Worm (Caenorhabditis elegans) whole organism, late embryonic: ENCODE measurements around the gene srw-100.

Source experiments
- C08G9.2 ChIP-seq: sonication (generic microtip); optimal IDR thresholded peaks from 2 replicates; lab custom pipeline; 2016; ENCODE audit warnings: mild to moderate bottlenecking, missing genetic modification characterization, moderate library complexity, missing compliant biosample characterization
- K02D7.2 ChIP-seq: sonication (generic microtip); optimal IDR thresholded peaks from 2 replicates; lab custom pipeline; 2017; ENCODE audit warnings: mild to moderate bottlenecking, missing genetic modification characterization, missing compliant biosample characterization
- ahr-1 ChIP-seq: sonication (generic microtip); optimal IDR thresholded peaks from 2 replicates; lab custom pipeline; 2016; ENCODE audit warnings: missing genetic modification characterization, missing compliant biosample characterization
- ceh-18 ChIP-seq: sonication (generic microtip); optimal IDR thresholded peaks from 2 replicates; lab custom pipeline; 2016; ENCODE audit warnings: missing genetic modification characterization, missing compliant biosample characterization
- ceh-24 ChIP-seq: sonication (generic microtip); optimal IDR thresholded peaks from 2 replicates; lab custom pipeline; 2016; ENCODE audit warnings: mild to moderate bottlenecking, missing genetic modification characterization, missing compliant biosample characterization
- ceh-30 ChIP-seq: fragments of 150-350 bp; optimal IDR thresholded peaks from 2 replicates; lab custom pipeline; 2014; ENCODE audit warnings: missing biosample characterization, missing genetic modification characterization
- ceh-34 ChIP-seq: sonication (generic microtip); optimal IDR thresholded peaks from 2 replicates; lab custom pipeline; 2016; ENCODE audit warnings: mild to moderate bottlenecking, missing genetic modification characterization, missing compliant biosample characterization
- ceh-45 ChIP-seq: fragments of 200-800 bp; sonication (Bioruptor generic); IDR thresholded peaks from 2 replicates; pipeline ENCODE4 v1.3.6; 2022; ENCODE audit warnings: missing genetic modification reagents, missing genetic modification characterization, missing compliant biosample characterization
- ceh-48 ChIP-seq: sonication (generic microtip); optimal IDR thresholded peaks from 2 replicates; lab custom pipeline; 2016; ENCODE audit warnings: missing genetic modification characterization, inconsistent platforms, missing compliant biosample characterization
- ceh-6 ChIP-seq: fragments of 200-800 bp; sonication (Bioruptor generic); optimal IDR thresholded peaks from 2 replicates; lab custom pipeline; 2018; ENCODE audit warnings: mild to moderate bottlenecking, missing genetic modification characterization, missing compliant biosample characterization
- ceh-9 ChIP-seq: sonication (generic microtip); optimal IDR thresholded peaks from 2 replicates; lab custom pipeline; 2016; ENCODE audit warnings: mild to moderate bottlenecking, missing genetic modification characterization, inconsistent platforms, missing compliant biosample characterization
- dmd-4 ChIP-seq: sonication (generic microtip); optimal IDR thresholded peaks from 2 replicates; lab custom pipeline; 2016; ENCODE audit warnings: borderline replicate concordance, missing genetic modification characterization, missing compliant biosample characterization
- dve-1 ChIP-seq: sonication (generic microtip); optimal IDR thresholded peaks from 2 replicates; lab custom pipeline; 2017; ENCODE audit warnings: antibody characterized with exemption, mild to moderate bottlenecking, missing genetic modification characterization, missing compliant biosample characterization
- elt-2 ChIP-seq: sonication (generic microtip); optimal IDR thresholded peaks from 2 replicates; lab custom pipeline; 2016; ENCODE audit warnings: missing genetic modification reagents, missing genetic modification characterization, missing compliant biosample characterization
- ets-4 ChIP-seq: sonication (generic microtip); optimal IDR thresholded peaks from 2 replicates; lab custom pipeline; 2016; ENCODE audit warnings: missing genetic modification characterization, missing compliant biosample characterization
- eyg-1 ChIP-seq: sonication (generic microtip); optimal IDR thresholded peaks from 2 replicates; lab custom pipeline; 2016; ENCODE audit warnings: missing genotype, missing genetic modification characterization, missing compliant biosample characterization
- fkh-6 ChIP-seq: sonication (generic microtip); optimal IDR thresholded peaks from 2 replicates; lab custom pipeline; 2016; ENCODE audit warnings: missing genetic modification characterization, missing compliant biosample characterization
- gmeb-2 ChIP-seq: sonication (generic microtip); optimal IDR thresholded peaks from 2 replicates; lab custom pipeline; 2016; ENCODE audit warnings: missing genetic modification characterization, inconsistent platforms, missing compliant biosample characterization
- hlh-13 ChIP-seq: fragments of 200-800 bp; sonication (Bioruptor generic); optimal IDR thresholded peaks from 2 replicates; lab custom pipeline; 2018; ENCODE audit warnings: mild to moderate bottlenecking, missing genetic modification characterization, missing compliant biosample characterization
- hlh-8 ChIP-seq: sonication (generic microtip); optimal IDR thresholded peaks from 2 replicates; lab custom pipeline; 2016; ENCODE audit warnings: missing genotype, missing genetic modification characterization, missing compliant biosample characterization
- lim-6 ChIP-seq: sonication (generic microtip); optimal IDR thresholded peaks from 2 replicates; lab custom pipeline; 2016; ENCODE audit warnings: missing genetic modification characterization, missing compliant biosample characterization
- lin-11 ChIP-seq: fragments of 200-800 bp; sonication (Bioruptor generic); optimal IDR thresholded peaks from 2 replicates; lab custom pipeline; 2018; ENCODE audit warnings: mild to moderate bottlenecking, missing genetic modification characterization, missing compliant biosample characterization
- madf-2 ChIP-seq: sonication (generic microtip); optimal IDR thresholded peaks from 2 replicates; lab custom pipeline; 2017; ENCODE audit warnings: missing genetic modification characterization, missing compliant biosample characterization
- mec-3 ChIP-seq: sonication (generic microtip); optimal IDR thresholded peaks from 2 replicates; lab custom pipeline; 2016; ENCODE audit warnings: borderline replicate concordance, missing genetic modification characterization, missing compliant biosample characterization
- nfya-1 ChIP-seq: sonication (generic microtip); optimal IDR thresholded peaks from 2 replicates; lab custom pipeline; 2017; ENCODE audit warnings: missing genetic modification characterization, mild to moderate bottlenecking, missing compliant biosample characterization, antibody characterized with exemption, moderate library complexity
- nhr-11 ChIP-seq: fragments of 150-350 bp; optimal IDR thresholded peaks from 2 replicates; lab custom pipeline; 2014; ENCODE audit warnings: missing biosample characterization, missing genetic modification characterization
- nhr-232 ChIP-seq: sonication (generic microtip); optimal IDR thresholded peaks from 2 replicates; lab custom pipeline; 2016; ENCODE audit warnings: missing genetic modification characterization, missing compliant biosample characterization
- npax-4 ChIP-seq: sonication (generic microtip); optimal IDR thresholded peaks from 2 replicates; lab custom pipeline; 2016; ENCODE audit warnings: missing genetic modification characterization, missing compliant biosample characterization
- odd-2 ChIP-seq: sonication (generic microtip); optimal IDR thresholded peaks from 2 replicates; lab custom pipeline; 2017; ENCODE audit warnings: antibody characterized with exemption, mild to moderate bottlenecking, missing genetic modification characterization, missing compliant biosample characterization
- pat-9 ChIP-seq: fragments of 200-800 bp; sonication (Bioruptor generic); optimal IDR thresholded peaks from 2 replicates; lab custom pipeline; 2018; ENCODE audit warnings: mild to moderate bottlenecking, missing genetic modification characterization, moderate library complexity, missing compliant biosample characterization
- pax-1 ChIP-seq: fragments of 150-350 bp; optimal IDR thresholded peaks from 2 replicates; lab custom pipeline; 2014; ENCODE audit warnings: missing biosample characterization, missing genetic modification characterization
- pqm-1 ChIP-seq: sonication (generic microtip); optimal IDR thresholded peaks from 2 replicates; lab custom pipeline; 2016; ENCODE audit warnings: missing genetic modification characterization, missing compliant biosample characterization
- pros-1 ChIP-seq: fragments of 150-350 bp; optimal IDR thresholded peaks from 2 replicates; lab custom pipeline; 2014; ENCODE audit warnings: missing biosample characterization, missing genetic modification reagents, missing genetic modification characterization
- rnt-1 ChIP-seq: sonication (generic microtip); optimal IDR thresholded peaks from 2 replicates; lab custom pipeline; 2016; ENCODE audit warnings: missing genetic modification characterization, missing compliant biosample characterization
- sox-4 ChIP-seq: sonication (generic microtip); optimal IDR thresholded peaks from 2 replicates; lab custom pipeline; 2017; ENCODE audit warnings: mild to moderate bottlenecking, missing genetic modification characterization, inconsistent platforms, missing compliant biosample characterization
- tbx-2 ChIP-seq: sonication (generic microtip); optimal IDR thresholded peaks from 2 replicates; lab custom pipeline; 2016; ENCODE audit warnings: missing genetic modification characterization, missing compliant biosample characterization
- tbx-7 ChIP-seq: sonication (generic microtip); optimal IDR thresholded peaks from 2 replicates; lab custom pipeline; 2016; ENCODE audit warnings: missing genotype, missing genetic modification characterization, missing compliant biosample characterization
- unc-3 ChIP-seq, 2 experiments: fragments of 200-800 bp in 1 of 2; sonication (Bioruptor generic) in 1 of 2; sonication (generic microtip) in 1 of 2; conservative IDR thresholded peaks in 1 of 2; optimal IDR thresholded peaks in 1 of 2; 2 replicates each; pipeline versions ENCODE4 v1.3.6 to Lab custom; 2016 to 2022; ENCODE audit warnings: missing compliant biosample characterization in 2 of 2, missing genetic modification characterization in 2 of 2, missing genetic modification reagents in 1 of 2
- unc-55 ChIP-seq: sonication (generic microtip); optimal IDR thresholded peaks from 2 replicates; lab custom pipeline; 2017; ENCODE audit warnings: missing biosample characterization, missing genetic modification reagents, missing genetic modification characterization
- unc-86 ChIP-seq: sonication (generic microtip); optimal IDR thresholded peaks from 2 replicates; lab custom pipeline; 2016; ENCODE audit warnings: missing genetic modification characterization, missing compliant biosample characterization
- zip-5 ChIP-seq: sonication (generic microtip); optimal IDR thresholded peaks from 2 replicates; lab custom pipeline; 2016; ENCODE audit warnings: missing genetic modification characterization, missing compliant biosample characterization

The srw-100 gene

DNA sequence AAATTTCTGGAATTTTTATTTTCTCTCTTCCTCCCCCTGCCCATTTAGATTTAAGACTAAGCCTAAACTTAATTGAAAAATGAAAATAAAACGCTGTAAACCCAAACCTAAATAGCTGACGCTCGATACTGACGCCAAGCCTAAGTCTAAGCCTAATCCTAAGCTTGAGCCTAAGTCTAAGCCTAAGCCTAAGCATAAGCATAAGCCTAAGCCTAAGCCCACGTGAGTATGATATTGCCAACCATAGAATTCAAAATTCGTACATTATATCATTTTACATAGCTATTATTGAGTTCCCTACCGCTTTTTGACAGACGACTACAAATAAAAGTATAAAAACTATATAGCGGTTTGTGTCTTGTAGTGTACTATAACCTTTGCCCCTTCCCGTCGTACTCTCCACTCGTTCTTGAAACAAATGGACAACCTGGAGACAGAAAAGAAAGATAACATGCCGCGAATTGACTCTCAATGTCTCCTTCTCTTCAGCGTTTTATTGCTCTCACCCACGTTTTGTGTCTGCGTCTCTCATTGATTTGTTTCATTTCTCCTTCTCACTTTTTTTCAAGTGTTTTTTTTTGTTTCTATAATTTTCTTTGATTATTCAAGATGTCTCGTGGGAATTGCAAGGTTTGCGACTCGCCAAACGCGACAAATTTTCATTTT lies 32.3 kb downstream of the srw-100 start, which contains the start of gene nhr-256 (continued):
- TF ChIP-seq madf-2 (no peak), gmeb-2 (tag; lab: Kevin White, UChicago) (no peak), hlh-8 (tag; lab: Kevin White, UChicago) (no peak), tbx-2 (peak; percentile 33)

ce11 chrV:1749053-1749452 lies 38.0 kb downstream of the srw-100 start, which contains the start of gene ZK697.8:
TSS of gene ZK697.8 (minus strand) at chrV:1749153.
- no peak for TF ChIP-seq unc-86 (tag; lab: Kevin White, UChicago)
- no peak for TF ChIP-seq eyg-1 (tag; lab: Kevin White, UChicago)
- no peak for TF ChIP-seq elt-2 (tag; lab: Kevin White, UChicago)
- TF ChIP-seq gmeb-2 (tag; lab: Kevin White, UChicago), result no peak
- no peak for TF ChIP-seq C08G9.2 (tag; lab: Kevin White, UChicago)
- no peak for TF ChIP-seq ceh-18 (tag; lab: Kevin White, UChicago)
- no peak for TF ChIP-seq fkh-6 (tag; lab: Kevin White, UChicago)
- no peak for TF ChIP-seq npax-4 (tag; lab: Kevin White, UChicago)
- TF ChIP-seq pros-1 (tag; lab: Kevin White, UChicago), result no peak
- no peak for TF ChIP-seq lin-11
- no peak for TF ChIP-seq rnt-1 (tag; lab: Kevin White, UChicago)
- no peak for TF ChIP-seq tbx-2
- TF ChIP-seq lim-6 (tag; lab: Kevin White, UChicago), result no peak
- TF ChIP-seq pat-9, result no peak
- no peak for TF ChIP-seq ceh-24 (tag; lab: Kevin White, UChicago)
- TF ChIP-seq, all 69 proteins: peak for 0

DNA sequence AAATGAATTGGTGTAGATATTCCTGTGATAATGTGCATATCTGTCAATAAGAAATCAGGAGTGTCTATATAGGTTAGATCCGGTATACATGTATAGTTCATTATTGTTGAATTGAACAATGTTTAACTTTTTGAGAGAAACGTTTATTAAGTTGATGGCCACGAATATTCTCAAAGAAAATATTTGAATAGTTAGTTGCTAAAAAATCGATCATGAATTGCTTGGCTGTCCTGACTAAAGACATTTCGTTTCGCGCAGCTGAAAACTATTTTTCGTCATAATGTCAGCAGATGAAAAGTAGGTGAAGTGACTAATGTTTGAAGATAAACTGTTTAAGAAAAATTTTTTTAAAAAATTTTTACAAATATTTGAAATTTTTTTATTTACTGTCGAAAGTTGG lies 40.4 kb downstream of the srw-100 start, which contains the start of gene srh-199:
Gene srh-199 (minus strand): TSS at position 101 of the 400 bp plus-strand sequence.
- no peak for TF ChIP-seq ets-4 (tag; lab: Kevin White, UChicago)
- TF ChIP-seq tbx-7 (tag; lab: Kevin White, UChicago), result no peak
- TF ChIP-seq ceh-48 (tag; lab: Kevin White, UChicago), result no peak
- no peak for TF ChIP-seq ceh-6 (GFP tag; lab: Kevin White, UChicago)
- TF ChIP-seq nfya-1 (tag; lab: Kevin White, UChicago), result no peak
- TF ChIP-seq ceh-30, result no peak
- no peak for TF ChIP-seq odd-2 (tag; lab: Kevin White, UChicago)
- no peak for TF ChIP-seq unc-86 (tag; lab: Kevin White, UChicago)
- TF ChIP-seq pax-1 (tag; lab: Kevin White, UChicago), result no peak
- TF ChIP-seq unc-55 (GFP tag; lab: Kevin White, UChicago), result no peak
- no peak for TF ChIP-seq rnt-1 (tag; lab: Kevin White, UChicago)
- TF ChIP-seq, all 69 proteins: peak for 0

DNA sequence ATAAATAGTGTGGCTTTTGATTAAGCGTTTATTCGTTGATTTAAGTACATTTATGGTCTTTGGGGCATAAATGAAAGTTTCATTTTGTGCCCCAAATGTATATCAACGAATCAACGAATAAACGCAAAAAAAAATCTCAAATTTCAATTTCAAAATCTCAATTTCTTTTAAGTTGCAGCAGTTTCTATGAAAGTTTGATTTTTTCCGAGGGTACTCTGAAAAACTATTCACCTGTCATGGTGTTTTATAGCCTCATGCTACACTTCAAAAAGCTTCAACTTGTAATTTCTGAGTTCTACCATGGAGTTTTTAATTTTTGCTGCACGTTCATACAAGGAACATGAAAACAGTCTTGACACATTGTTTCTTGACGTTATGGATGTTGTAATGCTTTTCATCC lies 41.5 kb downstream of the srw-100 start, which contains the start of gene ZK697.1:
Gene ZK697.1 (plus strand): TSS at position 301 of the 400 bp plus-strand sequence.
- no peak for TF ChIP-seq sox-4
- no peak for TF ChIP-seq hlh-13 (GFP tag; lab: Kevin White, UChicago)
- TF ChIP-seq pat-9, result no peak
- no peak for TF ChIP-seq pqm-1 (tag; lab: Kevin White, UChicago)
- TF ChIP-seq nhr-232, result no peak
- TF ChIP-seq dve-1 (tag; lab: Kevin White, UChicago), result no peak
- TF ChIP-seq zip-5, result no peak
- no peak for TF ChIP-seq ahr-1 (tag; lab: Kevin White, UChicago)
- TF ChIP-seq ceh-45 (GFP tag; lab: Robert Waterston, UW), result no peak

DNA sequence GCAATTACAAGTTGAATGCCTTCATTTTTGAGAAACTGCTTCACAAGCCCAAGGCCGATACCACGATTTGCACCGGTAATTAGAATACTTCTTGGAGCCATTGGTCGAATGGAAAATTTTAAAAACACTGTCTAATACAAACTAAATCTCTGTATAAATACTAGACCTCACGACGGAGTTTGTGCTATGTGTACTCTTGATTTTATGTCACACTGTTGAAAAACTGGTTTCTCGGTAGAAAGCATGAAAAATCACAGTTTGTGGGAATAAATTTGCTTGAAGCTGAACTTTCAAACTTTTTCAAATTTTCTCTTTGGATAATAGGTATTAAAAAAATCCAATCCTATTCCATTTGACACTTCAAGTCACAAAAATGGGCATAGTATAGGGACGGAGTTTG lies 44.6 kb downstream of the srw-100 start, which contains the start of gene ZK697.14:
Gene ZK697.14 (minus strand): TSS at position 101 of the 400 bp plus-strand sequence.
- TF ChIP-seq ceh-9, result no peak
- no peak for TF ChIP-seq dmd-4
- TF ChIP-seq pqm-1 (tag; lab: Kevin White, UChicago), result no peak
- no peak for TF ChIP-seq K02D7.2 (tag; lab: Kevin White, UChicago)
- TF ChIP-seq nhr-232, result no peak
- no peak for TF ChIP-seq pros-1 (tag; lab: Kevin White, UChicago)
- TF ChIP-seq unc-3 (GFP tag; conservative IDR thresholded peaks at IDR 0.05; lab: Robert Waterston, UW), result no peak
- TF ChIP-seq unc-3 (tag; optimal IDR thresholded peaks at IDR 0.05; lab: Kevin White, UChicago), result no peak
- TF ChIP-seq mec-3, result no peak
- no peak for TF ChIP-seq ahr-1 (tag; lab: Kevin White, UChicago)
- no peak for TF ChIP-seq ceh-34 (tag; lab: Kevin White, UChicago)
- TF ChIP-seq nhr-11, result no peak
